Worm (Caenorhabditis elegans): ENCODE results near the gene sra-2.

ce11 chrII:9498589-9498988 is 30.0 kb upstream of the sra-2 start:
- no peak for TF ChIP-seq tbx-2 (tag; optimal IDR thresholded peaks at IDR 0.05)
- no peak for TF ChIP-seq hlh-13 (GFP tag; optimal IDR thresholded peaks at IDR 0.05)
- no peak for TF ChIP-seq elt-4 (tag; optimal IDR thresholded peaks at IDR 0.05)
- no peak for TF ChIP-seq nhr-11 (tag; optimal IDR thresholded peaks at IDR 0.05)
- no peak for TF ChIP-seq ceh-24 (tag; optimal IDR thresholded peaks at IDR 0.05)
- no peak for TF ChIP-seq nfya-1 (tag; optimal IDR thresholded peaks at IDR 0.05)
- no peak for TF ChIP-seq ama-1 (optimal IDR thresholded peaks at IDR 0.05)
- no peak for TF ChIP-seq dve-1 (tag; optimal IDR thresholded peaks at IDR 0.05)
- TF ChIP-seq unc-86 (tag; optimal IDR thresholded peaks at IDR 0.05), result no peak
- TF ChIP-seq fax-1 (tag; optimal IDR thresholded peaks at IDR 0.05), result no peak
- TF ChIP-seq odd-2 (tag; optimal IDR thresholded peaks at IDR 0.05), result no peak

All from whole organism, late embryonic.